Fruit fly (Drosophila melanogaster) whole organism: Measurements from ENCODE around the gene Duba.

Source experiments
- CG8478 ChIP-seq: fragments of >200 bp; optimal IDR thresholded peaks from 2 replicates; lab custom pipeline; 2018; ENCODE audit warnings: inconsistent platforms
- Dll ChIP-seq: fragments of >200 bp; optimal IDR thresholded peaks from 2 replicates; lab custom pipeline; 2017
- EcR ChIP-seq, 2 experiments: fragments of >200 bp; optimal IDR thresholded peaks; 2 replicates each; lab custom pipeline; 2017; ENCODE audit warnings: missing biosample characterization in 2 of 2, missing genetic modification characterization in 2 of 2, missing genetic modification reagents in 2 of 2
- psq ChIP-seq: fragments of >200 bp; optimal IDR thresholded peaks from 2 replicates; lab custom pipeline; 2017
- usp ChIP-seq: fragments of >200 bp; optimal IDR thresholded peaks from 2 replicates; lab custom pipeline; 2017; ENCODE audit warnings: missing biosample characterization, missing genetic modification characterization, mixed read lengths

DNA sequence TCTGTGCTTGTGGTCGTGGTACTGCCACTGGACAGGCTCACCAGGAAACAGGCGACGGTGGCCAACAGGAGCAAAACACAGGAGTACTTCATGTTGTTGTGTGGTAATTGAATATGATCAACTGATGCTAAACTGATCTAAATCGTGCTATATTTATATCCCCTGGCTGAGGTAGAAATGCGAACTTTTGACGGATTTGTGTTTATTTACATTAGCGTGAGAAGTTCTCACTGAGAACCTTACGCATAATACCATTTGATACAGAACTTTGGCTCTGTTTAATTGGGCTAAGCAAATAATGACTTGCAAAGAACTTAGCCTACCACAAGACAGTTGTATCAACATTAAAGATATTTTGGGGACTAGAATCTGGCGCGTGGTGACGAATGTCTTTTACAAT lies 18.1 kb downstream of the Duba start, which contains the start of gene CG33268:
- TF ChIP-seq Dll (lab: Kevin White, UChicago) = no peak
- TF ChIP-seq CG8478 (lab: Kevin White, UChicago) = no peak
- no peak for TF ChIP-seq psq (lab: Kevin White, UChicago)
- TF ChIP-seq EcR (GFP tag; optimal IDR thresholded peaks at IDR 0.05; lab: Kevin White, UChicago) = no peak
- TF ChIP-seq usp (GFP tag; lab: Kevin White, UChicago) = no peak
